Fruit fly (Drosophila melanogaster): ENCODE measurements around the gene CG4658.

The CG4658 gene

DNA sequence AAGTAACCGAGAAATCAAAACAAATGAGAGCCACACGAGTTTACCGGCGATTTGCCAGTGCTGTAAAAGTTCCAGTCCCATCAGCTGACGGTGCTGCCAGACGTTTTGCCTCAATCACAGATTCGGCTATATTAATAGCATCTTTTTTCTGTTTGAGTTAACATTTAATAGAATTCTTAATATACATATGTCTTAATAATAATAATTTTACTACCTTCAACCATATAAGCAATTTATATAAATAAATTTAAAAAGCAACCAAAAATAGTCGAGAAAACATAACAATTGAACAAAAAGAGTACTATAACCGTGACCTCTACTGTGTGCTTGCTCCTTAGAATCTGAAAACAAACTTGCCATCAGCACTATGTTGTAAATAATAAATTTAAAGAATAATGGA, 2.8 kb upstream of the CG4658 start, which contains the start of the genes CG13126 and CG4709 (continued):
- TF ChIP-seq Eip75B (GFP tag; optimal IDR thresholded peaks at IDR 0.05) = peak; percentile 78
- TF ChIP-seq OdsH (GFP tag; optimal IDR thresholded peaks at IDR 0.05) = peak; percentile 89
- TF ChIP-seq CG31627 (GFP tag; optimal IDR thresholded peaks at IDR 0.05) = peak; percentile 65
- TF ChIP-seq CG11762 (GFP tag; optimal IDR thresholded peaks at IDR 0.05; ENCODE audit: insufficient read depth) = peak; percentile 86
- peak; percentile 67 for TF ChIP-seq fd85E (GFP tag; optimal IDR thresholded peaks at IDR 0.05)
- peak; percentile 87 for TF ChIP-seq CG6808 (GFP tag; optimal IDR thresholded peaks at IDR 0.05)
- TF ChIP-seq CG4318 (GFP tag; optimal IDR thresholded peaks at IDR 0.05) = no peak
- TF ChIP-seq Hr38 (GFP tag; optimal IDR thresholded peaks at IDR 0.05) = no peak
- peak; percentile 67 for TF ChIP-seq fkh (GFP tag; optimal IDR thresholded peaks at IDR 0.05)
- peak; percentile 86 for TF ChIP-seq cyc (GFP tag; optimal IDR thresholded peaks at IDR 0.05)
- TF ChIP-seq CG1621 (tag; optimal IDR thresholded peaks at IDR 0.05) = peak; percentile 65
- TF ChIP-seq Sox14 (GFP tag; optimal IDR thresholded peaks at IDR 0.05) = peak; percentile 74
- peak; percentile 96 for TF ChIP-seq CG3032 (tag; optimal IDR thresholded peaks at IDR 0.05)
- TF ChIP-seq acj6 (GFP tag; optimal IDR thresholded peaks at IDR 0.05) = peak; percentile 93
- TF ChIP-seq salr (GFP tag; optimal IDR thresholded peaks at IDR 0.05) = peak; percentile 61 to 75
- peak; percentile 90 for TF ChIP-seq CG6163 (GFP tag; IDR thresholded peaks at IDR 0.05)
- TF ChIP-seq achi (GFP tag; optimal IDR thresholded peaks at IDR 0.05) = peak; percentile 90
- TF ChIP-seq vri (GFP tag; optimal IDR thresholded peaks at IDR 0.05) = peak; percentile 87
- TF ChIP-seq lz (GFP tag; optimal IDR thresholded peaks at IDR 0.05) = peak; percentile 74
- peak; percentile 65 for TF ChIP-seq Eip93F (GFP tag; optimal IDR thresholded peaks at IDR 0.05)
- TF ChIP-seq topi (GFP tag; optimal IDR thresholded peaks at IDR 0.05) = peak; percentile 85
- peak; percentile 90 for TF ChIP-seq esn (GFP tag; optimal IDR thresholded peaks at IDR 0.05)

DNA sequence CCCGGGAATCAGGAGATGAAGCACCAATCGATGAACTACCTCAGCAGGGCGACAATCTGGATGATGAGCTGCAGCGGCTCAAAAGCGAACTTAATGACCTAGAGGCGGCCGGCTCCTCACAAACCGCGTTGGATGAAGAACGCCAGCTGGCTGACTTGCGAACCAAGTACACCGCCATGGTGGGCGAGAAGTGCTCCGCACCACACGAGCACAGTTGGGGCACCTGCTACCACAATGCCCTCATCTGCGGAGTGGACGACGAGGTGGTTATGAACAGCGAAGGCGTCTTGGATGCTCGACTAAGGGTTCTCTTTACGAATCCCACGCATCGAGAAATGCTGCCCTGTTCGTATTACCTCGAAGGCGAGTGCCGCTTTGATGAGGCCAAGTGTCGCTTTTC, 2.2 kb upstream of the CG4658 start:
- TF ChIP-seq pdm3 (GFP tag; optimal IDR thresholded peaks at IDR 0.05) (no peak), CG6854 (GFP tag; optimal IDR thresholded peaks at IDR 0.05) (no peak), spab (GFP tag; optimal IDR thresholded peaks at IDR 0.05) (no peak), CG11762 (GFP tag; optimal IDR thresholded peaks at IDR 0.05; ENCODE audit: insufficient read depth) (no peak), CG8632 (GFP tag; optimal IDR thresholded peaks at IDR 0.05) (no peak), ss (GFP tag; optimal IDR thresholded peaks at IDR 0.05) (no peak), fd85E (GFP tag; optimal IDR thresholded peaks at IDR 0.05) (no peak), Eip93F (GFP tag; optimal IDR thresholded peaks at IDR 0.05) (no peak), CG3032 (tag; optimal IDR thresholded peaks at IDR 0.05) (no peak), CG6276 (GFP tag; optimal IDR thresholded peaks at IDR 0.05) (no peak)

DNA sequence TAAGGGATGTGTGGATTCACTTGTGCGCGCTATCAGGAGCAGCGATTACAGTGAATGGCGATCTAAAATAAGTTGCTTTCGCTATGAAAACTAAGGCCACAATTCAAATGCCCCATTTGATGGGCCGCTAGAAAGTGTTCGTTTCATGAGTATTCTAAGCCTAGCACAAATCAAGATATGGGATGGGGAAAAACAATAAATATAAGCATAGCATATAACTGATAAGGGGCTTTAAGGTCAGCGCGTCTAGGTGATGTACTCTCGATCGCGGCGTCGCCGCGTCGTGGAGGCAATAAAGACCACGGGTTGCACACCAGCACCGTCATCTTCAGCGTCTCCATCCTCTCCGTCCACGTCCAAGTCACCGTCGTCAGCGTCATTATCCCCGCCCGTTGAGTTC, 3.8 kb downstream of the CG4658 start:
- TF ChIP-seq CG3919 (GFP tag; optimal IDR thresholded peaks at IDR 0.05) = no peak
- TF ChIP-seq svp (GFP tag) = peak; percentile 95

DNA sequence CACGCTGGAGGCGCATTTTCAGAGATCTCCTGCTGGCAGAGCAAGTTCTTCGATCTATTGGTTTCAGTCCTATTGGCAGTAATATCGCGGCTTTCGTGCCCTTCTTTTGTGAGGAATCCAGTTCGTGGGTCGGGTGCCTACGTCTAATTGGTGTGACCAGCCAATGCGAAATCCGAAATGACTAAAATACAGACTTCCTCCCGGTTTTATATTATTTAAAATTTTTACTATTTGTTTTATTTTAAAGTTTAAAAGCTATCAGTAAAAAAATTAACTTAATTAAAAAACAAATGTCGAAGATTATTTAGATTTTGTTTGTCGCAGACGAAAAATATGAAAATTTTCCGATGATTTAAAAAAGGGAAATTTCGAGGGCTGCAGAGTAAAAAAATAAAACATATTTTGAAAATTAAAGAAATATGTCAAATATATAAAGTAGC, 6.7 kb downstream of the CG4658 start, which contains the start of gene CG5850:
TSS of gene CG5850 (minus strand) at position 347 of the 440 bp plus-strand sequence.
- TF ChIP-seq CG8632 (GFP tag; optimal IDR thresholded peaks at IDR 0.05) (no peak), CG3032 (tag; optimal IDR thresholded peaks at IDR 0.05) (no peak), Eip93F (GFP tag; optimal IDR thresholded peaks at IDR 0.05) (no peak), CG4318 (GFP tag; optimal IDR thresholded peaks at IDR 0.05) (no peak), Ets96B (tag; optimal IDR thresholded peaks at IDR 0.05) (no peak), CG8319 (GFP tag; optimal IDR thresholded peaks at IDR 0.05) (no peak), fkh (GFP tag; optimal IDR thresholded peaks at IDR 0.05) (no peak), Sox102F (GFP tag; optimal IDR thresholded peaks at IDR 0.05) (no peak), CG15336 (GFP tag; IDR thresholded peaks at IDR 0.05) (no peak), Blimp-1 (GFP tag; optimal IDR thresholded peaks at IDR 0.05) (no peak), pdm3 (GFP tag; optimal IDR thresholded peaks at IDR 0.05) (peak; percentile 9), CG9139 (GFP tag; optimal IDR thresholded peaks at IDR 0.05) (no peak), CG1621 (tag; optimal IDR thresholded peaks at IDR 0.05) (no peak), Eip78C (GFP tag) (peak; percentile 72), CG32006 (GFP tag; optimal IDR thresholded peaks at IDR 0.05) (no peak), CG8119 (GFP tag; IDR thresholded peaks at IDR 0.05) (no peak), spab (GFP tag; optimal IDR thresholded peaks at IDR 0.05) (no peak), dsx (GFP tag; optimal IDR thresholded peaks at IDR 0.05; ENCODE audit: poor library complexity, severe bottlenecking) (no peak), CG31627 (GFP tag; optimal IDR thresholded peaks at IDR 0.05) (no peak), CG34406 (GFP tag; optimal IDR thresholded peaks at IDR 0.05) (no peak), CG11902 (GFP tag; optimal IDR thresholded peaks at IDR 0.05) (no peak), fd59A (GFP tag; optimal IDR thresholded peaks at IDR 0.05) (no peak), Hr39 (GFP tag; optimal IDR thresholded peaks at IDR 0.05) (no peak), Hr38 (GFP tag; optimal IDR thresholded peaks at IDR 0.05) (no peak), esn (GFP tag; optimal IDR thresholded peaks at IDR 0.05) (peak; percentile 36), Lpt (GFP tag; optimal IDR thresholded peaks at IDR 0.05) (no peak), lz (GFP tag; optimal IDR thresholded peaks at IDR 0.05) (no peak)
